Fruit fly (Drosophila melanogaster): ENCODE data around the gene CG12990.

dm6 chrX:17657716-17658115, 14.0 kb downstream of the CG12990 start:
- TF ChIP-seq psq (optimal IDR thresholded peaks at IDR 0.05) (no peak), ttk (optimal IDR thresholded peaks at IDR 0.05) (no peak), h (optimal IDR thresholded peaks at IDR 0.05) (no peak), insv (optimal IDR thresholded peaks at IDR 0.05) (no peak)

Data from Kc167 (cell line).